Worm (Caenorhabditis elegans): Measurements from ENCODE around the gene cyn-12.

cyn-12 gene

ce11 chrIV:7099377-7099776, 33.6 kb downstream of the cyn-12 start:
- TF ChIP-seq elt-1 (tag; optimal IDR thresholded peaks at IDR 0.05) (no peak), pha-4 (tag; optimal IDR thresholded peaks at IDR 0.05) (peak; percentile 53), sea-2 (GFP tag; optimal IDR thresholded peaks at IDR 0.05) (no peak), jun-1 (tag; optimal IDR thresholded peaks at IDR 0.05) (no peak), fkh-10 (GFP tag; optimal IDR thresholded peaks at IDR 0.05) (no peak), egl-5 (tag; optimal IDR thresholded peaks at IDR 0.05) (peak; percentile 39), mdl-1 (tag; optimal IDR thresholded peaks at IDR 0.05) (no peak), nhr-11 (tag; optimal IDR thresholded peaks at IDR 0.05) (no peak), nfya-1 (tag; optimal IDR thresholded peaks at IDR 0.05; ENCODE audit: insufficient read depth) (peak; percentile 6), lin-39 (tag; optimal IDR thresholded peaks at IDR 0.05) (peak; percentile 34), nhr-28 (tag; optimal IDR thresholded peaks at IDR 0.05) (no peak), hmg-11 (tag; optimal IDR thresholded peaks at IDR 0.05) (no peak)

DNA sequence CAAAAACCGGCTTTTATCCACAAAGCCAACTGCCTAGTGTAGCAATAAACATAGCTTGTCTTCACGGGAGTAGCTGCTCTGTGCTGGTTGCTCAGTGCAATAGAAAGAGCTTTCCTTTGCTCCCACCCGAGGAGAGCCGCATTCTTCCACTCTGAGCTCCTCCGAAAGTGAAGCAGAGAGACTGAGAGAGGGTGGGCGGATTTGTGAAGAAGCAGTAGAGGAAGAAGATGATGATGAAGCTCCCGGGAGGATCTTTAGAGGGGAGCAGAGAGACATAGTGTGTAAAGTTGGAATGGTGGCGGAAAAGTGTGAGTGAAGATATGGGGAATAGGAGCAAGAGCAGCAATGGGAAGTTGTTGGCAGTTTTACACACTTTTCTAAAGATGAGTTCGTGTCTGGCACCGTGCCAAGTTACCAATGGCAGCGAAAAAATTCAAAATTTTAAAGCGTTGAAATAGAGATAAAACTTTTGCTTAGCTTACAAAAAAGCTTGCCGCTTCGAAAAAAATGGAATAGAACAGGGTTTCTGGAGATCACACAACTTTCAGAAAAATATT, 34.4 kb downstream of the cyn-12 start, which contains the start of gene ZC477.4:
TSS of gene ZC477.4 (minus strand) at position 276 of the 557 bp plus-strand sequence.
- TF ChIP-seq nfya-1 (tag; optimal IDR thresholded peaks at IDR 0.05; ENCODE audit: insufficient read depth) = peak; percentile 31
- TF ChIP-seq snpc-4 (tag; optimal IDR thresholded peaks at IDR 0.05) = no peak

- TF ChIP-seq ceh-28 (tag; optimal IDR thresholded peaks at IDR 0.05) = no peak
- TF ChIP-seq jun-1 (tag; optimal IDR thresholded peaks at IDR 0.05) = no peak
- TF ChIP-seq fos-1 (tag; optimal IDR thresholded peaks at IDR 0.05) = no peak
- TF ChIP-seq elt-1 (tag; optimal IDR thresholded peaks at IDR 0.05) = no peak
- no peak for TF ChIP-seq ceh-82 (tag; optimal IDR thresholded peaks at IDR 0.05)
- no peak for TF ChIP-seq lsy-12 (tag; optimal IDR thresholded peaks at IDR 0.05)
- TF ChIP-seq snpc-4 (tag; optimal IDR thresholded peaks at IDR 0.05) = no peak
- no peak for TF ChIP-seq ZK546.5 (tag; optimal IDR thresholded peaks at IDR 0.05)
- no peak for TF ChIP-seq nhr-28 (tag; optimal IDR thresholded peaks at IDR 0.05)
- no peak for TF ChIP-seq tbx-2 (tag; optimal IDR thresholded peaks at IDR 0.05)
- no peak for TF ChIP-seq daf-12 (tag; optimal IDR thresholded peaks at IDR 0.05)
These were observed 35.6 kb downstream of the cyn-12 start for ce11 chrIV:7097450-7097849.

DNA sequence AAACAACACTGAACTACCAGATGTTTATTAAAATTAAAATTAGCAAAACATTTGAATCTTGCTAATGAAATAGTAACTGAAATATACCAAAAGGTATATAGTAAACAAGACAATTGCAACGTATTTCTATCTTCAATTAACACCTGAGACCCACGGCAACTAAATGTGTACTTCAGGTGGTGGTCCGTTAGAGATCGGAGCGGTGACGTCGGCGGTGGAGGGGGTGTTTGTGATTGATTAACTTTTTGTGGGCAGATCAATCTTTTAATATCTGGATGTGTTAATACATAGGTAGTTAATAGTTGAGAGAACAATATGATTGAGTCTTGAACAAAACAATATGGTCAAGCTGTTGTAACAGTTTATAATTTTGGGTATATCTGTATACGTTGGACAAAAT, 36.9 kb downstream of the cyn-12 start:
- TF ChIP-seq skn-1 (tag; optimal IDR thresholded peaks at IDR 0.05) (no peak), lin-39 (tag; optimal IDR thresholded peaks at IDR 0.05) (peak; percentile 0), R02D3.7 (tag; optimal IDR thresholded peaks at IDR 0.05) (no peak)

- TF ChIP-seq mml-1 (tag; optimal IDR thresholded peaks at IDR 0.05) (no peak), nfya-1 (tag; optimal IDR thresholded peaks at IDR 0.05; ENCODE audit: insufficient read depth) (no peak), pha-4 (tag; optimal IDR thresholded peaks at IDR 0.05) (peak; percentile 24), elt-1 (tag; optimal IDR thresholded peaks at IDR 0.05) (no peak), nhr-43 (tag; optimal IDR thresholded peaks at IDR 0.05; ENCODE audit: poor library complexity, severe bottlenecking) (no peak), snpc-4 (tag; optimal IDR thresholded peaks at IDR 0.05) (peak; percentile 43), lin-39 (tag; optimal IDR thresholded peaks at IDR 0.05) (no peak), unc-39 (tag; optimal IDR thresholded peaks at IDR 0.05) (no peak), ZK546.5 (tag; optimal IDR thresholded peaks at IDR 0.05) (no peak), nhr-23 (tag; optimal IDR thresholded peaks at IDR 0.05) (peak; percentile 72), ceh-9 (tag; optimal IDR thresholded peaks at IDR 0.05) (no peak), fos-1 (tag; optimal IDR thresholded peaks at IDR 0.05) (no peak)
These were observed 37.5 kb downstream of the cyn-12 start for ce11 chrIV:7095396-7095964.

DNA sequence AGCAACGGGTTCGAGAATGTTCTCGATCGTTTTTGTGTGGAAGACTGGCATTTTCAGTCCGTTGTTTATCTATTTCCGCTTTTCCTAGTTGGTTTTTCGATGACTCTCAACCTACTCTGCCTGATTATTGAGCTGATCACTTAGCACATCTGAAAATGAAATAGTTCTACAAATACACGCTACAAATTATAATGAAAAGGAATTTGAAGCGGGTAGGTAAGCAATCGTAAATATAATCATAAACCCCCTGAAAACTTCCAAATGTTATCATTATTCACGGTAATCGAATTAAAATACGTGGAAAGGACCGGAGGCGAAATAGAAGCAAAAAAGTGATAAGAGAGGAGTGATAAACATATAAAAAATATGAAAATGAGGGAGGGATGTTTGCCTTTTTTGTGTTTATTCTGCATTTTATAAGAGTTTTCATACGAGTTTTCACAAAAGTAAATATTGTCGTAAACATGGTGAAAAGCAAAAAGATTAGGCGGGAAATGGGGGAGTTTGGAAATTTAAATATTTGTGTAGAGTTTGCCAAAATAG, 38.7 kb downstream of the cyn-12 start, which contains the start of gene deb-1:
TSS of gene deb-1 (minus strand) at position 51 of the 543 bp plus-strand sequence.
- TF ChIP-seq elt-2 (tag; optimal IDR thresholded peaks at IDR 0.05) = peak; percentile 75
- no peak for TF ChIP-seq unc-62 (GFP tag; optimal IDR thresholded peaks at IDR 0.05)
- TF ChIP-seq pha-4 (tag; optimal IDR thresholded peaks at IDR 0.05) = peak; percentile 85
- TF ChIP-seq pqm-1 (tag; optimal IDR thresholded peaks at IDR 0.05) = peak; percentile 24

Data from whole organism, L3 larva.